Worm (Caenorhabditis elegans) whole organism, early embryonic: ENCODE data around the gene abu-5.
"Not testable (repeated sequence)": the region's sequence is repeated elsewhere in the genome, so short reads cannot be mapped to it uniquely, and the experiment has no call there.

Source experiments
- B0310.2 ChIP-seq: sonication (generic microtip); optimal IDR thresholded peaks from 2 replicates; lab custom pipeline; 2016; ENCODE audit warnings: mild to moderate bottlenecking, missing genetic modification characterization, missing compliant biosample characterization
- F13C5.2 ChIP-seq: sonication (generic microtip); optimal IDR thresholded peaks from 2 replicates; lab custom pipeline; 2017; ENCODE audit warnings: mild to moderate bottlenecking, missing genetic modification characterization, inconsistent platforms, missing compliant biosample characterization
- aly-1 ChIP-seq: sonication (generic microtip); optimal IDR thresholded peaks from 2 replicates; lab custom pipeline; 2016; ENCODE audit warnings: missing genetic modification characterization, missing compliant biosample characterization
- ama-1 ChIP-seq: fragments of 150-350 bp; optimal IDR thresholded peaks from 2 replicates; lab custom pipeline; 2014
- ceh-36 ChIP-seq: sonication (generic microtip); optimal IDR thresholded peaks from 2 replicates; lab custom pipeline; 2016; ENCODE audit warnings: missing genetic modification characterization, inconsistent platforms, missing compliant biosample characterization
- flt-1 ChIP-seq: fragments of 200-800 bp; sonication (Bioruptor generic); IDR thresholded peaks from 2 replicates; pipeline ENCODE4 v1.3.6; 2022; ENCODE audit warnings: missing genetic modification characterization, missing compliant biosample characterization
- hmbx-1 ChIP-seq: sonication (generic microtip); optimal IDR thresholded peaks from 2 replicates; lab custom pipeline; 2016; ENCODE audit warnings: mild to moderate bottlenecking, missing genetic modification characterization, missing compliant biosample characterization
- hnd-1 ChIP-seq: sonication (generic microtip); optimal IDR thresholded peaks from 2 replicates; lab custom pipeline; 2016; ENCODE audit warnings: missing genetic modification characterization, missing compliant biosample characterization
- scrt-1 ChIP-seq: fragments of 200-800 bp; sonication (Bioruptor generic); IDR thresholded peaks from 2 replicates; pipeline ENCODE4 v1.3.6; 2022; ENCODE audit warnings: missing genetic modification characterization, missing compliant biosample characterization
- sea-1 ChIP-seq: fragments of 200-800 bp; sonication (Bioruptor generic); conservative IDR thresholded peaks from 2 replicates; pipeline ENCODE4 v1.3.6; 2022; ENCODE audit warnings: missing genetic modification characterization, missing compliant biosample characterization
- tra-4 ChIP-seq: sonication (generic microtip); optimal IDR thresholded peaks from 2 replicates; lab custom pipeline; 2017; ENCODE audit warnings: missing genetic modification characterization, missing compliant biosample characterization

DNA sequence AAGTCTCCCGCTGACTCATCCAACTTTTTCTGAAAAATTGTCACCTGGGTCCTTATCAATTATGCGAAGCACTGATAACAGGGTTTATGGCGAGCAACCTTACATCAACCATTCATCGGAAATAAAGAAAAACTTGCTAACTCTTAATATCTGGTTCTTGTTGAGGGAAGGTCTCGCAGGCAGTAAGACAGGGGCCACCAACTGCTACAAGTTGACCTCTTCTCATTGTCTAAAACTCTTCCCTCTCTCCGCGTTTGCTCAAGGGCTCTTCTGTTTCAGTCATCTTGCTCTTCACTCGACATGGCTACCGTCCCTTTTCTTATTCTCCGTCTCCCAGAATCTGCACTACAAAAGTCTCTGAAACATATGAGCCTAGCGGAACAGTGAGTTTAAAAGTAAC lies 45.0 kb downstream of the abu-5 start, which contains the start of gene Y105C5A.10:
- TF ChIP-seq ama-1; ceh-36 (tag; lab: Kevin White, UChicago); sea-1; hmbx-1 (tag; lab: Kevin White, UChicago); hnd-1 (tag; lab: Kevin White, UChicago); scrt-1 (GFP tag; lab: Robert Waterston, UW); B0310.2 (tag; lab: Kevin White, UChicago); flt-1; aly-1 (tag; lab: Kevin White, UChicago); F13C5.2 (tag; lab: Kevin White, UChicago); tra-4 (tag; lab: Kevin White, UChicago): not testable (repeated sequence)
